Fruit fly (Drosophila melanogaster): Measurements from ENCODE around the gene CG42245.

CG42245 gene

dm6 chr3L:2582753-2583536 lies 48.6 kb upstream of the CG42245 start (continued):
- TF ChIP-seq CG3163 (GFP tag; optimal IDR thresholded peaks at IDR 0.05) = peak; percentile 42
- no peak for TF ChIP-seq inv (GFP tag; IDR thresholded peaks at IDR 0.05; ENCODE audit: partially characterized antibody)
- TF ChIP-seq dmrt99B (tag; optimal IDR thresholded peaks at IDR 0.05) = peak; percentile 93
- peak; percentile 66 for TF ChIP-seq CG9437 (GFP tag; optimal IDR thresholded peaks at IDR 0.05)
- peak; percentile 42 for TF ChIP-seq CG15011 (GFP tag; optimal IDR thresholded peaks at IDR 0.05)
- TF ChIP-seq Lhr (GFP tag; optimal IDR thresholded peaks at IDR 0.05) = peak; percentile 43
- TF ChIP-seq CG34376 (GFP tag; optimal IDR thresholded peaks at IDR 0.05) = no peak
- peak; percentile 79 for TF ChIP-seq CG1647 (GFP tag; optimal IDR thresholded peaks at IDR 0.05)
- no peak for TF ChIP-seq CG13287 (GFP tag; IDR thresholded peaks at IDR 0.05; ENCODE audit: partially characterized antibody)
- TF ChIP-seq row (GFP tag; IDR thresholded peaks at IDR 0.05) = peak; percentile 81
- peak; percentile 58 for TF ChIP-seq Rfx (GFP tag; IDR thresholded peaks at IDR 0.05)
- peak; percentile 86 for TF ChIP-seq HLH3B (GFP tag; IDR thresholded peaks at IDR 0.05)
- TF ChIP-seq sna (GFP tag; IDR thresholded peaks at IDR 0.05; ENCODE audit: partially characterized antibody) = no peak
- peak; percentile 79; the same call in 2 of the 3 replicates for TF ChIP-seq H15 (GFP tag; IDR thresholded peaks at IDR 0.05)
- peak; percentile 75 for TF ChIP-seq Hr3 (GFP tag; optimal IDR thresholded peaks at IDR 0.05)
- TF ChIP-seq peb (GFP tag; IDR thresholded peaks at IDR 0.05) = peak; percentile 81
- peak; percentile 64 for TF ChIP-seq tx (GFP tag; optimal IDR thresholded peaks at IDR 0.05)
- TF ChIP-seq sqz (GFP tag; optimal IDR thresholded peaks at IDR 0.05) = peak; percentile 74
- peak; percentile 14 for TF ChIP-seq Hand (GFP tag; optimal IDR thresholded peaks at IDR 0.05)
- peak; percentile 71; the same call in 1 of the 2 replicates for TF ChIP-seq CG14014 (GFP tag; IDR thresholded peaks at IDR 0.05)
- TF ChIP-seq Dip3 (GFP tag; optimal IDR thresholded peaks at IDR 0.05) = no peak
- no peak for TF ChIP-seq CG14860 (GFP tag; IDR thresholded peaks at IDR 0.05; ENCODE audit: partially characterized antibody)
- TF ChIP-seq CG18619 (GFP tag; optimal IDR thresholded peaks at IDR 0.05) = peak; percentile 46
- TF ChIP-seq mirr (GFP tag; optimal IDR thresholded peaks at IDR 0.05) = no peak
- peak; percentile 28 for TF ChIP-seq Meics (GFP tag; optimal IDR thresholded peaks at IDR 0.05)
- peak; percentile 76 for TF ChIP-seq CG2202 (tag; optimal IDR thresholded peaks at IDR 0.05)
- TF ChIP-seq CG16779 (GFP tag; IDR thresholded peaks at IDR 0.05) = no peak
- TF ChIP-seq vfl (GFP tag; optimal IDR thresholded peaks at IDR 0.05) = no peak
- TF ChIP-seq CG7987 (GFP tag; optimal IDR thresholded peaks at IDR 0.05) = peak; percentile 56
- peak; percentile 85 for TF ChIP-seq CG12391 (tag; optimal IDR thresholded peaks at IDR 0.05)
- peak; percentile 50 for TF ChIP-seq CrebB (tag; optimal IDR thresholded peaks at IDR 0.05)
- peak; percentile 80 for TF ChIP-seq CG15269 (tag; optimal IDR thresholded peaks at IDR 0.05)
- peak; percentile 82 for TF ChIP-seq Dad (GFP tag; optimal IDR thresholded peaks at IDR 0.05)
- no peak for TF ChIP-seq CG16813 (GFP tag; IDR thresholded peaks at IDR 0.05; ENCODE audit: partially characterized antibody)
- peak; percentile 76 for TF ChIP-seq gce (GFP tag; IDR thresholded peaks at IDR 0.05)
- peak; percentile 41; the same call in 1 of the 2 replicates for TF ChIP-seq gt (GFP tag; IDR thresholded peaks at IDR 0.05)
- TF ChIP-seq B-H1 (GFP tag; IDR thresholded peaks at IDR 0.05) = peak; percentile 79
- no peak for TF ChIP-seq bbx (GFP tag; IDR thresholded peaks at IDR 0.05; ENCODE audit: partially characterized antibody)
- peak; percentile 84 for TF ChIP-seq CG1603 (tag; optimal IDR thresholded peaks at IDR 0.05)
- TF ChIP-seq CG12744 (GFP tag; optimal IDR thresholded peaks at IDR 0.05) = peak; percentile 62
- peak; percentile 54 for TF ChIP-seq CG4360 (GFP tag; IDR thresholded peaks at IDR 0.05)
- TF ChIP-seq btn (GFP tag; optimal IDR thresholded peaks at IDR 0.05) = peak; percentile 70
- TF ChIP-seq CTCF (GFP tag; optimal IDR thresholded peaks at IDR 0.05) = peak; percentile 46
- TF ChIP-seq CG4424 (GFP tag; optimal IDR thresholded peaks at IDR 0.05) = peak; percentile 85
- peak; percentile 11 for TF ChIP-seq p53 (GFP tag; optimal IDR thresholded peaks at IDR 0.05)
- peak; percentile 81 for TF ChIP-seq Mrtf (GFP tag; IDR thresholded peaks at IDR 0.05)
- peak; percentile 39 for TF ChIP-seq Ets97D (GFP tag; optimal IDR thresholded peaks at IDR 0.05)
- peak; percentile 90 for TF ChIP-seq CG11504 (tag; optimal IDR thresholded peaks at IDR 0.05)
- no peak for TF ChIP-seq vnd (GFP tag; IDR thresholded peaks at IDR 0.05; ENCODE audit: partially characterized antibody)
- TF ChIP-seq repo (GFP tag; optimal IDR thresholded peaks at IDR 0.05) = peak; percentile 70
